Fruit fly (Drosophila melanogaster) whole organism, embryonic: ENCODE measurements around the gene Atx-1.

Experiments used
- Adf1 ChIP-seq: fragments of 200-800 bp; sonication (Bioruptor generic); IDR thresholded peaks from 2 replicates; pipeline ENCODE4 v1.3.6; 2022; ENCODE audit warnings: missing biosample characterization, missing genetic modification characterization
- Antp ChIP-seq: fragments of 200-800 bp; sonication (Bioruptor generic); optimal IDR thresholded peaks from 3 replicates; lab custom pipeline; 2016; ENCODE audit warnings: missing biosample characterization, missing genetic modification characterization
- Blimp-1 ChIP-seq: fragments of 200-800 bp; sonication (Bioruptor generic); optimal IDR thresholded peaks from 3 replicates; lab custom pipeline; 2018; ENCODE audit warnings: missing biosample characterization, missing genetic modification characterization, mild to moderate bottlenecking, moderate library complexity, missing genetic modification reagents
- CG1024 ChIP-seq: fragments of 200-800 bp; sonication (Bioruptor generic); IDR thresholded peaks from 2 replicates; pipeline ENCODE4 v1.3.6; 2022; ENCODE audit warnings: missing biosample characterization, missing genetic modification characterization
- CG10462 ChIP-seq: fragments of 200-800 bp; sonication (Bioruptor generic); optimal IDR thresholded peaks from 2 replicates; lab custom pipeline; 2016; ENCODE audit warnings: missing biosample characterization, missing genetic modification characterization
- CG10654 ChIP-seq: fragments of 200-800 bp; sonication (Bioruptor generic); optimal IDR thresholded peaks from 2 replicates; lab custom pipeline; 2016; ENCODE audit warnings: missing biosample characterization, missing genetic modification characterization
- CG11398 ChIP-seq: fragments of 200-800 bp; sonication (Bioruptor generic); optimal IDR thresholded peaks from 2 replicates; lab custom pipeline; 2016; ENCODE audit warnings: missing biosample characterization, missing genetic modification characterization
- CG12071 ChIP-seq: fragments of 200-800 bp; sonication (Bioruptor generic); optimal IDR thresholded peaks from 3 replicates; lab custom pipeline; 2018; ENCODE audit warnings: missing biosample characterization, mild to moderate bottlenecking, missing genetic modification characterization
- CG12391 ChIP-seq: fragments of 200-800 bp; sonication (Bioruptor generic); optimal IDR thresholded peaks from 3 replicates; lab custom pipeline; 2018; ENCODE audit warnings: missing biosample characterization, mild to moderate bottlenecking, missing genetic modification characterization, moderate library complexity
- CG12769 ChIP-seq: fragments of 200-800 bp; sonication (Bioruptor generic); optimal IDR thresholded peaks from 2 replicates; lab custom pipeline; 2019; ENCODE audit warnings: missing biosample characterization, mild to moderate bottlenecking, missing genetic modification characterization, moderate library complexity
- CG18011 ChIP-seq: fragments of 200-800 bp; sonication (Bioruptor generic); optimal IDR thresholded peaks from 2 replicates; lab custom pipeline; 2017; ENCODE audit warnings: missing biosample characterization, missing genetic modification characterization, mild to moderate bottlenecking, moderate library complexity, missing genotype
- CG32772 ChIP-seq: fragments of 200-800 bp; sonication (Bioruptor generic); IDR thresholded peaks from 2 replicates; pipeline ENCODE4 v1.3.6; 2022; ENCODE audit warnings: missing biosample characterization, missing genetic modification characterization
- CG34224 ChIP-seq: fragments of 200-800 bp; sonication (Bioruptor generic); IDR thresholded peaks from 3 replicates; pipeline ENCODE4 v1.3.6; 2022; ENCODE audit warnings: missing biosample characterization, missing genetic modification characterization; ENCODE audit not compliant: partially characterized antibody
- CG4360 ChIP-seq: fragments of 200-800 bp; sonication (Bioruptor generic); IDR thresholded peaks from 2 replicates; pipeline ENCODE4 v1.3.6; 2022; ENCODE audit warnings: missing biosample characterization, missing genetic modification characterization
- CG7372 ChIP-seq: fragments of 200-800 bp; sonication (Bioruptor generic); IDR thresholded peaks from 2 replicates; pipeline ENCODE4 v1.3.6; 2022; ENCODE audit warnings: missing biosample characterization, missing genetic modification characterization
- CG8478 ChIP-seq: fragments of >200 bp; optimal IDR thresholded peaks from 2 replicates; lab custom pipeline; 2018
- CoRest ChIP-seq: fragments of 200-800 bp; sonication (Bioruptor generic); optimal IDR thresholded peaks from 3 replicates; lab custom pipeline; 2018; ENCODE audit warnings: missing biosample characterization, mild to moderate bottlenecking, missing genetic modification characterization, moderate library complexity
- D19B ChIP-seq: fragments of 200-800 bp; sonication (Bioruptor generic); optimal IDR thresholded peaks from 2 replicates; lab custom pipeline; 2017; ENCODE audit warnings: missing biosample characterization, mild to moderate bottlenecking, missing genetic modification characterization
- Dad ChIP-seq: fragments of 200-800 bp; sonication (Bioruptor generic); optimal IDR thresholded peaks from 3 replicates; lab custom pipeline; 2016; ENCODE audit warnings: missing biosample characterization, missing genetic modification characterization
- Gug ChIP-seq: fragments of 200-800 bp; sonication (Bioruptor generic); IDR thresholded peaks from 4 replicates; pipeline ENCODE4 v1.3.6; 2022; ENCODE audit warnings: missing biosample characterization, missing genetic modification characterization
- Hand ChIP-seq: fragments of 200-800 bp; sonication (Bioruptor generic); optimal IDR thresholded peaks from 2 replicates; lab custom pipeline; 2017; ENCODE audit warnings: mild to moderate bottlenecking, missing biosample characterization, missing genetic modification reagents, missing genetic modification characterization
- Scr ChIP-seq: fragments of 200-800 bp; sonication (Bioruptor generic); IDR thresholded peaks from 2 replicates; pipeline ENCODE4 v1.3.6; 2022; ENCODE audit warnings: missing biosample characterization, missing genetic modification characterization; ENCODE audit not compliant: partially characterized antibody
- Tbp ChIP-seq: fragments of >200 bp; optimal IDR thresholded peaks from 2 replicates; lab custom pipeline; 2018; ENCODE audit warnings: missing biosample characterization, missing genetic modification characterization
- Xrp1 ChIP-seq: fragments of 200-800 bp; sonication (Bioruptor generic); IDR thresholded peaks from 2 replicates; pipeline ENCODE4 v1.3.6; 2022; ENCODE audit warnings: missing biosample characterization, missing genetic modification characterization
- ap ChIP-seq: fragments of 200-800 bp; sonication (Bioruptor generic); IDR thresholded peaks from 2 replicates; pipeline ENCODE4 v1.3.6; 2022; ENCODE audit warnings: missing biosample characterization, missing genetic modification characterization
- ash1 ChIP-seq: fragments of 200-800 bp; sonication (Bioruptor generic); optimal IDR thresholded peaks from 2 replicates; lab custom pipeline; 2018; ENCODE audit warnings: missing biosample characterization, mild to moderate bottlenecking, missing genetic modification characterization
- bigmax ChIP-seq: fragments of 200-800 bp; sonication (Bioruptor generic); optimal IDR thresholded peaks from 2 replicates; lab custom pipeline; 2018; ENCODE audit warnings: missing biosample characterization, mild to moderate bottlenecking, missing genetic modification characterization
- cas ChIP-seq: fragments of 200-800 bp; sonication (Bioruptor generic); IDR thresholded peaks from 2 replicates; pipeline ENCODE4 v1.3.6; 2022; ENCODE audit warnings: missing biosample characterization, missing genetic modification characterization
- croc ChIP-seq: fragments of 200-800 bp; sonication (Bioruptor generic); conservative IDR thresholded peaks from 3 replicates; pipeline ENCODE4 v1.3.6; 2022; ENCODE audit warnings: missing biosample characterization, missing genetic modification characterization
- crol ChIP-seq: fragments of 200-800 bp; sonication (Bioruptor generic); IDR thresholded peaks from 2 replicates; pipeline ENCODE4 v1.3.6; 2022; ENCODE audit warnings: missing biosample characterization, missing genetic modification characterization
- dpn ChIP-seq, 2 experiments: fragments of 200-800 bp; sonication (Bioruptor generic); optimal IDR thresholded peaks; 3 replicates each; lab custom pipeline; 2016; ENCODE audit warnings: missing biosample characterization in 2 of 2, missing genetic modification characterization in 2 of 2
- emc ChIP-seq: fragments of 200-800 bp; sonication (Bioruptor generic); optimal IDR thresholded peaks from 2 replicates; lab custom pipeline; 2016; ENCODE audit warnings: missing biosample characterization, missing genetic modification characterization
- insv ChIP-seq, 2 experiments: fragments of 200-800 bp; sonication (Bioruptor generic); optimal IDR thresholded peaks; 3 replicates each; lab custom pipeline; 2016 to 2018; ENCODE audit warnings: missing biosample characterization in 2 of 2, missing genetic modification characterization in 2 of 2
- jing ChIP-seq: fragments of 200-800 bp; sonication (Bioruptor generic); optimal IDR thresholded peaks from 2 replicates; lab custom pipeline; 2018; ENCODE audit warnings: missing biosample characterization, mild to moderate bottlenecking, missing genetic modification characterization
- klu ChIP-seq: fragments of 200-800 bp; sonication (Bioruptor generic); IDR thresholded peaks from 2 replicates; pipeline ENCODE4 v1.3.6; 2022; ENCODE audit warnings: missing biosample characterization, missing genetic modification characterization
- kni ChIP-seq: fragments of 200-800 bp; sonication (Bioruptor generic); optimal IDR thresholded peaks from 3 replicates; lab custom pipeline; 2017; ENCODE audit warnings: mild to moderate bottlenecking, missing biosample characterization, missing genetic modification reagents, missing genetic modification characterization
- knrl ChIP-seq: fragments of 200-800 bp; sonication (Bioruptor generic); IDR thresholded peaks from 3 replicates; pipeline ENCODE4 v1.3.6; 2022; ENCODE audit warnings: missing biosample characterization, missing genetic modification characterization; ENCODE audit not compliant: partially characterized antibody
- luna ChIP-seq: fragments of 200-800 bp; sonication (Bioruptor generic); optimal IDR thresholded peaks from 2 replicates; lab custom pipeline; 2016; ENCODE audit warnings: missing biosample characterization, missing genetic modification characterization
- mirr ChIP-seq: fragments of 200-800 bp; sonication (Bioruptor generic); optimal IDR thresholded peaks from 3 replicates; lab custom pipeline; 2018; ENCODE audit warnings: missing biosample characterization, mild to moderate bottlenecking, missing genetic modification characterization
- nau ChIP-seq: fragments of 200-800 bp; sonication (Bioruptor generic); optimal IDR thresholded peaks from 3 replicates; lab custom pipeline; 2017; ENCODE audit warnings: missing biosample characterization, mild to moderate bottlenecking, missing genetic modification characterization, missing genetic modification reagents
- nerfin-2 ChIP-seq: fragments of 200-800 bp; sonication (Bioruptor generic); IDR thresholded peaks from 2 replicates; pipeline ENCODE4 v1.3.6; 2022; ENCODE audit warnings: missing biosample characterization, missing genetic modification characterization; ENCODE audit not compliant: partially characterized antibody
- row ChIP-seq: fragments of 200-800 bp; sonication (Bioruptor generic); IDR thresholded peaks from 3 replicates; pipeline ENCODE4 v1.3.6; 2022; ENCODE audit warnings: missing biosample characterization, missing genetic modification characterization
- scrt ChIP-seq: fragments of 200-800 bp; sonication (Bioruptor generic); optimal IDR thresholded peaks from 2 replicates; lab custom pipeline; 2018; ENCODE audit warnings: missing biosample characterization, mild to moderate bottlenecking, missing genetic modification characterization, moderate library complexity
- sisA ChIP-seq: fragments of 200-800 bp; sonication (Bioruptor generic); IDR thresholded peaks from 2 replicates; pipeline ENCODE4 v1.3.6; 2022; ENCODE audit warnings: missing biosample characterization, missing genetic modification characterization
- tin ChIP-seq: fragments of 200-800 bp; sonication (Bioruptor generic); optimal IDR thresholded peaks from 3 replicates; lab custom pipeline; 2016; ENCODE audit warnings: missing biosample characterization, missing genetic modification characterization
- tna ChIP-seq: fragments of 200-800 bp; sonication (Bioruptor generic); IDR thresholded peaks from 2 replicates; pipeline ENCODE4 v1.3.6; 2022; ENCODE audit warnings: missing biosample characterization, missing genetic modification characterization; ENCODE audit not compliant: partially characterized antibody
- trem ChIP-seq: fragments of 200-800 bp; optimal IDR thresholded peaks from 3 replicates; lab custom pipeline; 2019; ENCODE audit warnings: missing biosample characterization, mild to moderate bottlenecking, missing genetic modification characterization, moderate library complexity
- trh ChIP-seq: fragments of 200-800 bp; sonication (Bioruptor generic); optimal IDR thresholded peaks from 2 replicates; lab custom pipeline; 2016; ENCODE audit warnings: missing biosample characterization, missing genetic modification characterization
- usp ChIP-seq: fragments of >200 bp; optimal IDR thresholded peaks from 2 replicates; lab custom pipeline; 2017; ENCODE audit warnings: missing biosample characterization, missing genetic modification characterization
- vfl ChIP-seq: fragments of 200-800 bp; sonication (Bioruptor generic); optimal IDR thresholded peaks from 2 replicates; lab custom pipeline; 2016; ENCODE audit warnings: missing biosample characterization, missing genetic modification characterization
- wdn ChIP-seq: fragments of 200-800 bp; sonication (Bioruptor generic); IDR thresholded peaks from 2 replicates; pipeline ENCODE4 v1.3.6; 2022; ENCODE audit warnings: missing biosample characterization, missing genetic modification characterization

Gene Atx-1

DNA sequence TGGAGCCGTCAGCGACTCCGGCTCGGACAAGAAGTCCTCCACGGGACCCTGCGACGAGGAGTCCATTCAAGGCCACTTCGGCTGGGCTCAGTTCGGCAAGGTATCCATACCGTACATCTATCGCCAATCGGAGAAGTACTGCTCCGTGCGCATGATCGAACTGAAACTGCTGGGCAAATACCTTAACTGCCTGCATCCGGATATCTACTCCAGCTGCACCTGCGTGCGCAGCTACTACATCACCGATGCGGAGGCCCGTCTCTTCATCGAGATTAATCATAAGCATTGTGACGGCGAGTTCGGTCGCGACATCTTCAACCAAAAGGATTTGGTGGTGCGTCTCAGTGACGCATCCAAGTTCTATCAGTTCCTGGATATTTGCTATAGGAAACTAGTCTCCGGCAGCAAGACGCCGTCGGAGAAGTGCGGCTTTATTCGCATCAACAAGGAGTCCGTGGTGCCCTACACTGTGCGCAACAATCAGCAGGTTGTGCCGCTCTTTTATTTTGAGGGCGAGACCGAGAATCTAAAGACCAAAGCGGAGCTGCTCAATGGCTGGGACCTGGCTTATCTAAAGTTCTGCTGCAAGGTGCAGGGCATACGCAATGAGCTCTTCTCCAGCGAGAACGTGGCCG, 46.9 kb downstream of the Atx-1 start:
- TF ChIP-seq croc (GFP tag; lab: Robert Waterston, UW) (no peak), Scr (GFP tag; lab: Robert Waterston, UW) (no peak), ap (GFP tag; lab: Robert Waterston, UW) (no peak), CG18011 (no peak), jing (GFP tag; lab: Kevin White, UChicago) (no peak), row (no peak), knrl (GFP tag; lab: Robert Waterston, UW) (no peak), CG1024 (GFP tag; lab: Robert Waterston, UW) (no peak), CG32772 (GFP tag; lab: Robert Waterston, UW) (no peak), Antp (GFP tag; lab: Kevin White, UChicago) (no peak), nau (no peak), usp (GFP tag; lab: Kevin White, UChicago) (no peak), CG7372 (GFP tag; lab: Robert Waterston, UW) (no peak), wdn (GFP tag; lab: Robert Waterston, UW) (no peak), trem (tag; lab: Kevin White, UChicago) (no peak), nerfin-2 (GFP tag; lab: Robert Waterston, UW) (no peak), CG10654 (no peak), CG34224 (no peak)

DNA sequence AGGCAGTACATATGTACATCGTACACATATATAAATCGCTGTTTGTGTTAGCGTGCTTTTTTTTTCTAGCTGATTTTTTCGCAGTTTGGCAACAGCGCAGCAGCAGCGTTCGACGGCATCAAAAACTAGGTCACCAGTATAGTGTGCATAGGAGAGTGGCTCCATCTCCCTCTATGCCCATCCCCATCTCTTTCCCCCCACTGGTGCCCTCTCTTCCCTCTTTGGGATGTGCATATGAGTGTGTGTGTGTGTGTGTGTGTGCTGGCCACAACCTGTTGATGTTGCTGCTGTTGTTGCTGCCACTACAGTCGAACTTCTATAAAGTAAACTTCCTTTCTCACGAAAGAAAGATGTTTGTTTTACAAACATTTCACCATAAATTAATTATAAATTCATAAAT, 48.7 kb downstream of the Atx-1 start:
- no peak for TF ChIP-seq Adf1 (GFP tag; lab: Robert Waterston, UW)
- no peak for TF ChIP-seq CG11398
- no peak for TF ChIP-seq dpn (GFP tag; optimal IDR thresholded peaks at IDR 0.05; lab: Kevin White, UChicago)
- TF ChIP-seq Dad (GFP tag; lab: Kevin White, UChicago) = no peak
- no peak for TF ChIP-seq knrl (GFP tag; lab: Robert Waterston, UW)
- TF ChIP-seq CG4360 (GFP tag; lab: Robert Waterston, UW) = no peak
- no peak for TF ChIP-seq CG10654
- TF ChIP-seq Blimp-1 (GFP tag; lab: Kevin White, UChicago) = no peak
- no peak for TF ChIP-seq vfl (GFP tag; lab: Kevin White, UChicago)
- no peak for TF ChIP-seq Hand (GFP tag; lab: Kevin White, UChicago)
- TF ChIP-seq trh = no peak
- no peak for TF ChIP-seq CG12391
- no peak for TF ChIP-seq kni (GFP tag; lab: Kevin White, UChicago)
- TF ChIP-seq CG12769 = peak; percentile 57
- TF ChIP-seq ash1 (GFP tag; lab: Kevin White, UChicago) = peak; percentile 13
- TF ChIP-seq klu (GFP tag; lab: Robert Waterston, UW) = no peak
- TF ChIP-seq insv (GFP tag; optimal IDR thresholded peaks at IDR 0.05; lab: Kevin White, UChicago) = no peak
- peak; percentile 24 for TF ChIP-seq scrt (GFP tag; lab: Kevin White, UChicago)
- no peak for TF ChIP-seq Gug (GFP tag; lab: Robert Waterston, UW)
- TF ChIP-seq CG12071 (GFP tag; lab: Kevin White, UChicago) = no peak
- TF ChIP-seq sisA (GFP tag; lab: Robert Waterston, UW) = no peak
- no peak for TF ChIP-seq Xrp1 (GFP tag; lab: Robert Waterston, UW)
- peak; percentile 22 for TF ChIP-seq CG8478
- TF ChIP-seq Tbp (GFP tag; lab: Kevin White, UChicago) = no peak
- no peak for TF ChIP-seq CoRest (tag; lab: Kevin White, UChicago)
- TF ChIP-seq luna (GFP tag; lab: Kevin White, UChicago) = no peak
- no peak for TF ChIP-seq D19B (GFP tag; lab: Kevin White, UChicago)
- no peak for TF ChIP-seq tin (GFP tag; lab: Kevin White, UChicago)
- TF ChIP-seq cas = no peak
- no peak for TF ChIP-seq mirr (GFP tag; lab: Kevin White, UChicago)
- TF ChIP-seq CG10462 (GFP tag; lab: Kevin White, UChicago) = no peak
- TF ChIP-seq tna (GFP tag; lab: Robert Waterston, UW) = no peak
- peak; percentile 66 for TF ChIP-seq crol (GFP tag; lab: Robert Waterston, UW)
- TF ChIP-seq bigmax (GFP tag; lab: Kevin White, UChicago) = no peak
- TF ChIP-seq emc (GFP tag; lab: Kevin White, UChicago) = no peak
